Fruit fly (Drosophila melanogaster) whole organism, larva: ENCODE results near the gene CG31496.

Experiments used
- noc ChIP-seq: fragments of 200-800 bp; sonication (Bioruptor generic); optimal IDR thresholded peaks from 3 replicates; lab custom pipeline; 2019; ENCODE audit warnings: missing biosample characterization, mild to moderate bottlenecking, missing genetic modification characterization, moderate library complexity

The CG31496 gene

DNA sequence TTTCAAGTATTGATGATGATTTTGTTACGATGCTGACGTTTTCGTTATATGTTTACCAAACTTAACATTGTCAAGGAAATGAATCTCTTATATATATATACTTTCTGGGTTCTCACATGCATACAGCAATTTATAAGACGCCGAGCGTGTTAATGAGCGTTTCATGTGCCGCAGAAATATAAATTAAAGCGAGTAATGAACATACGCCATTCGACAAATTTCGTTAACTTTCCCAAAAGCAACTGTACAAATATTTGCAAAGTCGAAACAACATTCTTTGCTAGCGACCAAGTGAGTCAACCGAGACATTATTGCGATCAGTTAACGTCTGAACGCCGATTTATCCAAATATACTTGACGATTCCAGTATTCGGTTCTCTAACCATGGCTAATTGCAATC, at the start of gene CG31496:
Gene CG31496 (plus strand): TSS at position 301 of the 400 bp plus-strand sequence.
- TF ChIP-seq noc (tag; lab: Kevin White, UChicago): no peak

DNA sequence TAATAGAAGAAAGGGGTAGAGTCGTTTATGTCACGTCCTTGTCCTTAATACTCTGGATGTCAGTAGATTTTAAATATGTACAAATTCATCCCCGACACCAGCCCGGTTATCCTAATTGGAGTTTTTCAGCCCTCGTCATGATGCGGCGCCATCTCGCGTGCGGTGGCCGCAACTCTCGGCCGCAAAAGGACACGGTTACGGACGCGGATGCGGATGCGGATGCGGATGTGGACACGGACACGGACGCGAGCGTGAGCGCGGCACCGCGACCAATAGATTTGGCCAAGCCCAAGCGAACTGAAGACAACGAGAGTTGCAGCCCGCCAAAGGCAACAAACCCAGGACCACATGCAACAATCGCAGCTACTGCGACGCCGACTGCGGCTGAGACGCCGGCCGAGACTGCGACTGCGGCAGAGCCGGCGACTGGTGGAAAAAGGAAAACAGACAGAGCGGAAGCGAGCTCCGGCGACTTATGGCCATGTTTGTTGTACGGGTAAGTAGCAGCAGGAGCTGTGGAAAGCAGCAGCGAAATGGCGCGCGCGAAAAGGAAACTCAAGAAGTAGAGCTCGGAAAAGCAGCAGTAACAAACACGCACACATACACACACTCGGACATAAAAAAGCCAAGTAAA, 40.3 kb upstream of the CG31496 start, which contains the start of gene CG42544:
Gene CG42544 (plus strand): TSS at position 138 of the 634 bp plus-strand sequence.
- TF ChIP-seq noc (tag; lab: Kevin White, UChicago): no peak

DNA sequence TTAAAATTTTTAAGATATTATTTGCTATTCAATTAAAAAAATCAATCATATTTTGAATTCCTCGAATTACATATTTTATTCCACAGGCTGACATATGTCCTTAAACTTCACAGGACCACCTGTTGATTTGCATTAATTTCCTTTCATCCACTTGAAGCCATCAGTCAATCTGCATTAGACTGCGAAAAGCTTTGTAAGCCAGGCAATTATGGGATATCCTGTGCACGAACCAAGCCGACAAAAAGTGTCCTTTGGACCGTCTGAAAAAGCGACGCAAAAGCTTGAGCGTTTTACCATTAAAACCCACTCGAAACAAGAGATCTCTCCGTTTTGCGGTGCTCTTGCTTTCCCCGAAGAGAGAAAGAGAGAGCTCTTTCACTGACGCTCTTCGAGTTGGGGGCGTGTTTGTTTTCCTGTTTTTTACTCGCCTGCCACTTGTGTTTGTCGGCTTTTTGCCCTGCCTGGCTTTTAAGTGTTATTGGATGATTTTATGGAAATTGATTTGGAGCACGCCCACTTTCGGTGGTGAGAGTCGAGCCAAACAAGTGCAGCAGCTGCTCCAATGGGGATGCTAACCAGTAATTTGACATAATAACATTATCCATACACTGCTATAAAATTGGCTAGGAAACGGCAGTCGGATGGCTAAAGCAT, 38.2 kb upstream of the CG31496 start:
- no peak for TF ChIP-seq noc (tag; lab: Kevin White, UChicago)

DNA sequence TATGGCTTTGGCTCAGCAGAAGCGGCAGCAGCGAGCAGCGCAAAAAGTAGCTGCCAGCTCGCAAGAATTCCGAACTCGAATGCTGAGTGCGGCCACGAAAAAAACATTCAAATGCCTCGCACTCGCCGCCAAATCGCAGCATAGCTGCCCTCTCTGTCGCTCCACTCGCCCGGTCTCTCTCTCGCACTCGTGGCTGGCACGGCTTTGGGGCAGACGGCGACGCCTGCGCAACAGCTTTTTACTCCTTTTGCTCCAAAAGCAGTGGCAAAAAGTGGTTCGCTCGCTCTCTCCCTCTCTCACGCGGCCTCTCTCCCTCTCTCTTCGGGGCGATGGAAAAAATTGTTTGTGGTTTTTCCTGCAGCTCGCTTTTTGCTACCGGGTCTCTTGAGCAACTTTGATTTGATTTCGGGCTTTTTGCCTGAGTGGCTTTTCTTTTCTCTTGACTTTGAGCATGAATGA, 35.3 kb upstream of the CG31496 start, which contains the start of gene rn:
Gene rn (minus strand): TSS at position 51 of the 459 bp plus-strand sequence.
- TF ChIP-seq noc (tag; lab: Kevin White, UChicago): no peak

DNA sequence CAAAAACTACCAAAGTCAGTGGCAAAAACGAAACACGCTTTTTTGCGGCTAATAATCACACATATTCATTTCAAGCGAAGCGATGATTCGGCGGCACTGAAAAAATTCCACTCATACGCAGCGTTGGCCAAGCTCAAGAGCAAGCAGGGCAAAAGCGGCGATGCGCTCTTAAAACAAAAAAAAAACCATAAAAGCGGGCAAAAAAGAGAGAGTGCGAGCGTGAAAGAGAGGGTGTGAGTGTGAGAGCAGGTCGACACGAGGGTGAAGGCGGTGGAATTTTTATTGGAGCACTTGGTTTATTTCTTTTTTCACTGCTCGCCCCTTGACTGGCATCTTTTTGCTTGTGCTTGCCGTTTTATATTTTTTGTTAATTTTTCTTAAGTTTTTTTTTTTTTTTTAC, 34.3 kb upstream of the CG31496 start:
- no peak for TF ChIP-seq noc (tag; lab: Kevin White, UChicago)

DNA sequence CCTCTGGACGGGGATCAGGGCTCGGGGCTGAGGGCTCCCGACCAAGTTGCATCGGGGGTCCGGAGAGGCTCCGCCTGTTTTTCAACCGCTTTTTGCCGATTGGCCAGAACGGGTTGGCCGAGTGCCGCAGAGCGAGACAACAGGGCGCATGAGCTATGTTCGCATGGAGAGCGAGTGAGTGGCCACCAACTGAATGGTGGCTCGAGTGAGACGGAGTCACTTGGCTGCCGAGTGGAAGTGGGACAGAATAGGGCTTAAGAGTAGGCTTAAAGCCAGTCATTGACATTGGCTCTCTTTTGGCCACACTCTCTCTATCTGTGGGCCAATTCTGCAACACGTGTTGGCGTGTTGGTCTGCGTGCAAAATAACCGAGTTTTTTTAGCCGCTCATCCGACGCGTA, 31.8 kb upstream of the CG31496 start:
- TF ChIP-seq noc (tag; lab: Kevin White, UChicago): no peak

DNA sequence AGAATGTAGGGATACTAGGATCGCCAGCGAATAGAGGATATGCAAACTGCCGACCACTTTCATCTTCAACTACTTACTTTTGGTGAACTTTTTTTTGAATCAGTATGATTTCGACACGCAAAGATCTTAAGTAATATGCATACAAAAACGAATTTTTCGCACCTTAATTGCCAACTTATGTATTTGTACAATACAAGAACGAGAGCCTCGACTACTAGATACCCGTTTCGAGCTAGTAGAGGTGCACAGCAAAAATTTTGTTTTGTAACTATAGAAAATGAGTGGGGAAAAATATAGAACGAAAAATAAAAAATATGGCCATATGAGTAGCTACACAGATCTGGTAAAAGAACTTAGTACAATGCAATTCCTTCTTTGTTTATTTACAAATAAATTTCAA, 27.8 kb upstream of the CG31496 start, which contains the start of gene CG10029:
Gene CG10029 (minus strand): TSS at position 101 of the 400 bp plus-strand sequence.
- TF ChIP-seq noc (tag; lab: Kevin White, UChicago): no peak

DNA sequence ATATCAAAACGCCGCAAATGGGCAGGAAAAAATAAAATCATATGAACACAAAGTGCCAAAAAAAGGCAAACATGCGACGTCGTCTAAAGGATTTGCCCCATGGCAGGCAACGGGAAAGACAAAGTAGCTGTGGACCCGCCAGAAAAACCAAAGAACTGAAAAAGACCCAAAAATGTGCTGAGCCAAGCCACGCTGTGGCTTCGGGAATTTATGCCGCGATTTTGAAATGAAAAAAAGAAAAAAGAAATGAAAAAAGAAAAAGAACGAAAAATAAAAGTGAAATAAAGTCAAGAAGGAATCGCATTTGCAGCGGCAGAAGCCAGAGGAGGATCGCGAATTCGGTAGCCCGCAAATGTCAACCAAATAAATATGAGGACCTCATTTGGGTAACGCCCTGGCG, 22.3 kb upstream of the CG31496 start:
- TF ChIP-seq noc (tag; lab: Kevin White, UChicago): no peak

DNA sequence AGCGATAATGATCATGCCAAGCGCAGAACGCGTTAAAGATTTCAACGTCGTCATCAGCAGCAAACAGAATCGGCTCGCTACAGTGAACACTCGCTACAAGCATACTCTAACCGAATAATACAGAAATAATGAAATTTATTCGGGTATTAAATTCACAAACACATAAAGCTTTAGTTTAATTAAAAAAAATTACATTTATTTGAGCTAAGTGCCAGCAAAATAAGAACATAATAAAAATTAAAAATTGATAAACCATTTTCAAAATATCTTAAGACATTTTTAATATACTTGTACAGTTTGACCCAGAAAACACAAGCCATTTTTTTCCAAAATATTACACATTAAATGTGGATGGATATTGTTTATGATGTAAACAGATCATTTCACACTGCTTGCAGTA, 18.7 kb upstream of the CG31496 start:
- TF ChIP-seq noc (tag; lab: Kevin White, UChicago): no peak

DNA sequence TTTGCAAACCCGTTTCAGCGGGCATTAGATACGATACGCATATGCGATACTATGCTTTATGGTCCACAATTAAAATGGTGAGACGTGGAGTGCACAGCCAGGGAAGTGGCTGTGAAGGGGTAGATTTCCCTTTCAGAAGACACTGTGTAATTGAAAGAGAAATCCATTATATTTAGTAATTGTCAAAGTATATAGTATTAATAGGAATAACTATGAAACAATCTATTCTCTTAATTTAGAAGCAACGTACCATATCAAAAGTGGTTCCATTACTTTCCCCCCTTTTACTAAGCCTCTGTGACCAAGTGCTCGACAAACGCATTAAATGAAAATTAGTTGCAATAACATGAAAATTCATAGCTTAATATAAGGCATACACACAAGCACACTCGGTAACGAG, 14.2 kb upstream of the CG31496 start:
- TF ChIP-seq noc (tag; lab: Kevin White, UChicago): no peak

DNA sequence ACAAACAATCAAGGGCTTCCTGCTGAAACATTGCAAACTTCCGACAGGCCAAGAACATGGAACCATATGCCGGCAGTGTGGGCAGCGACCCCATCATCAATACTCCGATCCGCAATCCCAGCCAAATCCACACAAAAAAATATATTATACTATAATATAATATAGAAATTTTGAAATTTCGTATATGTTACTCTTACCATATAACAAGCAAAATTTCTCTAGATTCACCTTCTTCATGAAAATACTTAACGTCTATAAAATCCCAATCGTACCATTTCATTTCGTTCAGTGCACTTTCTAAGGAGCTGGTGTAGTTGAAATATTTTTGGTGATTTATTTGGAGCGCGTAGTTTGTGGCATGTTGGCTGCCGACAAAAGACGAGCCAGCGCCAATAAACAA, 10.3 kb upstream of the CG31496 start:
- no peak for TF ChIP-seq noc (tag; lab: Kevin White, UChicago)

DNA sequence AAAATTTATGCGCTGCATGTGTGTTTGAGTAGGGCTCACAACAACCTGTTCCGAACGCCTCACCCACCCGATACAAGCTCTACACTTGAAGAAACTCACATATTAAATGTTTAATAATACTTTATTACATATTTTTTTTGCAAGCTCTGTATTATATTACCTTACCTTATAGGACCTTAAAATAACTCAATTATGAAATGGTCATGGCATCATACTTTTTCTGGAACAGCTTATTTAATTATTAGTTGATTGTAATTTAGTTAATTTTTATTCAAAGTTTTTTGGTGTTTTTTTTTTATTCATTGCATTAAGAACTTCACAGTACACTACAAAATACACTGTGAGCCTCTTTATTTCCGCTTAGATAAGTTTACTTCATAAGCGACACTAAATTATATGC, 8.4 kb upstream of the CG31496 start:
- TF ChIP-seq noc (tag; lab: Kevin White, UChicago): no peak

DNA sequence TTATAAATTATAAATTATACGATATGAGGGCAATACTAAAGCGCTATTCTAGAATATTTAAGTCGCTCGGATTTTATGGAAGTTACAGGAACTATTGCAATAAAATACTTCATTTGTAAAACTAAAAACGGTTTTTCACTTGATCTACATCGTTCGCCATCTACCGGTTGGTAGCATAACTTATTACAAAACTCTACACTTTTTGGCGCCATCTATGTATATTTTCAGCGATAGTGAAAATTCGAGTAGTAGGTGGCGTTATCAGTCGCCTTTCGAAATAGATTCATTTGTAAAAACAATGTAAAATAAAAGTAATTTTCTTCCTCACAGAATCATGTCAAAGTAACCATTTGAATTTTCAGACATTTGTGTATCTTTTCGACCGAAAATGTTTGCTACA, 1.6 kb downstream of the CG31496 start, which contains the start of gene nxf4:
Gene nxf4 (plus strand): TSS at position 286 of the 400 bp plus-strand sequence.
- TF ChIP-seq noc (tag; lab: Kevin White, UChicago): no peak

DNA sequence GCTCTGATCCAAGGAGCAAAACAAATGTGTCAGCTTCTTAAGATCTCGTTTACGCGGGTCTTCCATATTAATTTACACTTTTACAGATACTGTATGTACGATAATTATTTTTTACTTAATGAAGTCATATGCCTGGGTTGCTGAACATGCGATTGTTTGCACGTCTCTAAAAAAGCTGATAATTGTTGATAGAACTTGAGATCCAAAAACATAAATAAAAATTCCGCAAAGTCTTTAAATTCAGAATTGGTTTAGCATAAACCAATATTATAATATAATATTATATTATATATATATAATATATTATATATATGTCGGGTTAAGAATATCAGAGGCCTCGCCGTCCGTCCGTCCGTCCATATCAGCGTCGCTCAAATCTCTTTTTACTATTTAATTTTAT, 4.6 kb downstream of the CG31496 start, which contains the start of gene CG43290:
Gene CG43290 (minus strand): TSS at position 101 of the 400 bp plus-strand sequence.
- TF ChIP-seq noc (tag; lab: Kevin White, UChicago): no peak

DNA sequence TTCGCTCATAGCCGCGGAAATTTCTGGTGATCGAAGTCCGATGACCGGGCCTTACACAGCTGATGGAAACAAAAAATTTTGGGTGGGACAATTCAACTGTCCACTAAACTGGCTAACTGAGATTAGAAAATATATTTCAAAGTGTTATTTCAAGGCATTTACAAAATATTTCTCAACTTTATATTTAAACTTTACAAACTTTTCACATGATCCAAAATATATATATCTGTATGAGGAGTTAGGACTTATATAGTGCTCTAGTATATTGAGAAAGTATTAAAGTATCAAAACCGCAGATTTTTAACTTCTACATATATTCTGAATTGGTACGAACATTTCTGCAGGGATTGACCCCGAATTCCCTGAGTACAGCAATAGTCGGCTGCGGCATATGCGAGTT, 17.2 kb downstream of the CG31496 start, which contains the start of gene CG17944:
Gene CG17944 (minus strand): TSS at position 101 of the 400 bp plus-strand sequence.
- no peak for TF ChIP-seq noc (tag; lab: Kevin White, UChicago)

DNA sequence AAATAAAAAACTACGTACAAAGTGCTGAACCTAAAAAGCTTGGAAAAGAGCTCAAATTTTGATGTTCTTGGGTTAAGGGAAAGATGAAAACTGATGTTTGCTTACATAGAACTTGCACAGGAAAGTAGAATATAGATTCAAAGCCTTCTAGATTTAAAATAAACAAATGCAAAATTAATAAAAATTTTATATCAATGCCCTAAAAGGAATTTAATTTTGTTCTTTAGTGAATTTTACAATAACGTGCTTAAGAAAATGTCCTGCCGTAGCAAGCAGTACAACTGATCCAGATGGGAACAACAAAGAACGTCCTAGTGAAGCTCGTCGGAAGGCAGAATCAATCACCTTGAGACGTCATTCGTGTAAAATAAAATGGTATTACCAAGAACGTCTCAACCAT, 18.8 kb downstream of the CG31496 start, which contains the start of gene Mst84Dd:
Gene Mst84Dd (minus strand): TSS at position 101 of the 400 bp plus-strand sequence.
- no peak for TF ChIP-seq noc (tag; lab: Kevin White, UChicago)
